Worm (Caenorhabditis elegans): ENCODE measurements around the gene C07B5.2.

Gene C07B5.2

ce11 chrX:9517106-9517505 is at the start of gene C07B5.2:
TSS of gene C07B5.2 (minus strand) at chrX:9517206.
- no peak for TF ChIP-seq nhr-28 (tag; optimal IDR thresholded peaks at IDR 0.05)
- TF ChIP-seq pha-4 (tag; optimal IDR thresholded peaks at IDR 0.05): no peak
- TF ChIP-seq nhr-77 (tag; optimal IDR thresholded peaks at IDR 0.05): no peak
- no peak for TF ChIP-seq nhr-76 (tag; optimal IDR thresholded peaks at IDR 0.05)
- TF ChIP-seq egl-27 (tag; optimal IDR thresholded peaks at IDR 0.05): no peak
- TF ChIP-seq elt-1 (tag; optimal IDR thresholded peaks at IDR 0.05): no peak
- no peak for TF ChIP-seq fkh-10 (GFP tag; optimal IDR thresholded peaks at IDR 0.05)
- TF ChIP-seq ceh-28 (tag; optimal IDR thresholded peaks at IDR 0.05): no peak
- no peak for TF ChIP-seq ztf-4 (tag; optimal IDR thresholded peaks at IDR 0.05)
- TF ChIP-seq fkh-2 (tag; optimal IDR thresholded peaks at IDR 0.05): no peak
- TF ChIP-seq snpc-4 (tag; optimal IDR thresholded peaks at IDR 0.05): no peak
- TF ChIP-seq unc-62 (GFP tag; optimal IDR thresholded peaks at IDR 0.05): no peak
- no peak for TF ChIP-seq fos-1 (tag; optimal IDR thresholded peaks at IDR 0.05)
- no peak for TF ChIP-seq mml-1 (tag; optimal IDR thresholded peaks at IDR 0.05)

DNA sequence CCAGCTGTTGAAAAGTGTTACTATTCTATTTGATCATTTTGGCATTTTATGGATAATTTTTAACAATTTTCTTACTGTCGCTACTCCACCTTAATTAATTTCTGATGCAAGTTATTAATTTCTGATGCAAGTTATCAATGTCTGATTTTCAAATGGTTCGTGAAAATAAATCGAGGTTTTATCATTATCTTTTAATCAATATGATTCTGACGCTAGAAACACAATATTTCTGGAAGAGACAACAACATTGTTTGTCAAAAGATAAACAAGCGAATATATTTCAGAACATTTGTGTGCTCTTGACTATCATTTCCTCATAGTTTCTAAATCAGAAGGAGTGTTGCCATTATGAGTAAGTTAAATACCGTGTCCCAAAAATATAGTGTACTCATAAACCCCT is 49.4 kb upstream of the C07B5.2 start, which contains the start of gene F49E2.2:
TSS of gene F49E2.2 (plus strand) at position 301 of the 400 bp plus-strand sequence.
- TF ChIP-seq nhr-67 (tag; optimal IDR thresholded peaks at IDR 0.05) (no peak), pqm-1 (tag; optimal IDR thresholded peaks at IDR 0.05) (no peak), jun-1 (tag; optimal IDR thresholded peaks at IDR 0.05) (no peak)

DNA sequence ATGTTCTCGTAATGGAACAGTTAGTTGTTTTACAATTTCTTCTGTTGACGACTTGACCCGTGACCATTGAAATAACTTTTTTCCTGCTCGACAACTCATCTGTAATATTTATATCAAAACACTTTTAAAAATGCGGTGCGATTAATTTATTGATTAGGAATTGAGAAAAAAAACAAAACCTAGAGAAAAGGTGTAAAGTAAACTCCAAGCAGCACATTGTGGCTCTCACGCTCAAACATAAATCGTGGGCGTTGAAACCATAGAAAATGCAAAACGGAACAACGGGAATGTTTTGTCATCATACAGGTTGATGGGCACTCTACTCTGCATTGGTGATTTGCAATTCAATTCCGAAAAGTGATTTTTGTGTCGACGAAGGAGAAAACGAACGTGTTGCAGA is 48.9 kb upstream of the C07B5.2 start, which contains the start of gene moc-5:
TSS of gene moc-5 (minus strand) at position 101 of the 400 bp plus-strand sequence.
- no peak for TF ChIP-seq daf-12 (tag; optimal IDR thresholded peaks at IDR 0.05)
- TF ChIP-seq nfya-1 (tag; optimal IDR thresholded peaks at IDR 0.05; ENCODE audit: insufficient read depth): no peak
- no peak for TF ChIP-seq jun-1 (tag; optimal IDR thresholded peaks at IDR 0.05)
- no peak for TF ChIP-seq pqm-1 (tag; optimal IDR thresholded peaks at IDR 0.05)
- TF ChIP-seq nhr-76 (tag; optimal IDR thresholded peaks at IDR 0.05): no peak
- no peak for TF ChIP-seq nhr-25 (tag; optimal IDR thresholded peaks at IDR 0.05)
- no peak for TF ChIP-seq nhr-28 (tag; optimal IDR thresholded peaks at IDR 0.05)
- TF ChIP-seq lsy-12 (tag; optimal IDR thresholded peaks at IDR 0.05): no peak
- TF ChIP-seq egl-27 (tag; optimal IDR thresholded peaks at IDR 0.05): no peak
- no peak for TF ChIP-seq ztf-11 (tag; optimal IDR thresholded peaks at IDR 0.05)
- no peak for TF ChIP-seq tbx-2 (tag; optimal IDR thresholded peaks at IDR 0.05)
- TF ChIP-seq fkh-2 (tag; optimal IDR thresholded peaks at IDR 0.05): no peak
- no peak for TF ChIP-seq nhr-23 (tag; optimal IDR thresholded peaks at IDR 0.05)
- TF ChIP-seq nhr-237 (tag; optimal IDR thresholded peaks at IDR 0.05): no peak
- TF ChIP-seq ama-1 (optimal IDR thresholded peaks at IDR 0.05): no peak

- TF ChIP-seq ceh-16 (tag; optimal IDR thresholded peaks at IDR 0.05) (no peak), elt-3 (tag; optimal IDR thresholded peaks at IDR 0.05) (no peak), mdl-1 (tag; optimal IDR thresholded peaks at IDR 0.05) (no peak), jun-1 (tag; optimal IDR thresholded peaks at IDR 0.05) (no peak), lin-15B (tag; optimal IDR thresholded peaks at IDR 0.05) (no peak), ceh-9 (tag; optimal IDR thresholded peaks at IDR 0.05) (no peak), nhr-237 (tag; optimal IDR thresholded peaks at IDR 0.05) (no peak), ama-1 (optimal IDR thresholded peaks at IDR 0.05) (peak; percentile 50), pha-4 (tag; optimal IDR thresholded peaks at IDR 0.05) (peak; percentile 35), ztf-4 (tag; optimal IDR thresholded peaks at IDR 0.05) (no peak), nhr-28 (tag; optimal IDR thresholded peaks at IDR 0.05) (no peak), sea-2 (GFP tag; optimal IDR thresholded peaks at IDR 0.05) (no peak), nhr-43 (tag; optimal IDR thresholded peaks at IDR 0.05; ENCODE audit: poor library complexity, severe bottlenecking) (no peak), nhr-77 (tag; optimal IDR thresholded peaks at IDR 0.05) (no peak), elt-2 (tag; optimal IDR thresholded peaks at IDR 0.05) (peak; percentile 40), nfya-1 (tag; optimal IDR thresholded peaks at IDR 0.05; ENCODE audit: insufficient read depth) (peak; percentile 25), mml-1 (tag; optimal IDR thresholded peaks at IDR 0.05) (no peak), nhr-67 (tag; optimal IDR thresholded peaks at IDR 0.05) (no peak)
Measured at ce11 chrX:9560931-9561330, 43.9 kb upstream of the C07B5.2 start.

ce11 chrX:9556038-9556437 is 39.0 kb upstream of the C07B5.2 start:
- TF ChIP-seq ztf-11 (tag; optimal IDR thresholded peaks at IDR 0.05) (no peak), ceh-9 (tag; optimal IDR thresholded peaks at IDR 0.05) (no peak), nhr-67 (tag; optimal IDR thresholded peaks at IDR 0.05) (no peak), aly-2 (tag; optimal IDR thresholded peaks at IDR 0.05) (no peak)
